Fruit fly (Drosophila melanogaster) whole organism, wandering third instar larva: ENCODE measurements around the gene Or33c.
A peak's percentile ranks its signal among the peaks of the same experiment; 100 is the strongest.

Experiments
- Abd-B ChIP-seq: fragments of >200 bp; optimal IDR thresholded peaks from 2 replicates; lab custom pipeline; 2017; ENCODE audit warnings: missing biosample characterization, missing genetic modification characterization
- CG32264 ChIP-seq: fragments of 200-800 bp; sonication (Bioruptor generic); optimal IDR thresholded peaks from 2 replicates; lab custom pipeline; 2016; ENCODE audit warnings: missing biosample characterization, missing genetic modification characterization
- CG9705 ChIP-seq: fragments of 200-800 bp; sonication (Bioruptor generic); optimal IDR thresholded peaks from 2 replicates; lab custom pipeline; 2018; ENCODE audit warnings: missing biosample characterization, mild to moderate bottlenecking, missing genetic modification characterization
- CrebA ChIP-seq: fragments of 200-800 bp; sonication (Bioruptor generic); optimal IDR thresholded peaks from 2 replicates; lab custom pipeline; 2016; ENCODE audit warnings: missing biosample characterization, mild to moderate bottlenecking, missing genetic modification characterization, borderline replicate concordance
- Dfd ChIP-seq: fragments of >200 bp; optimal IDR thresholded peaks from 2 replicates; lab custom pipeline; 2017; ENCODE audit warnings: missing biosample characterization, missing genetic modification characterization
- Dif ChIP-seq: fragments of 200-275, 200-300 bp; sonication (Bioruptor generic); optimal IDR thresholded peaks from 2 replicates; lab custom pipeline; 2018; ENCODE audit warnings: missing biosample characterization, missing genetic modification characterization; ENCODE audit not compliant: partially characterized antibody
- GATAd ChIP-seq: sonication (Bioruptor generic); optimal IDR thresholded peaks from 2 replicates; lab custom pipeline; 2016; ENCODE audit warnings: missing biosample characterization, missing genetic modification characterization
- HLH106 ChIP-seq: fragments of 200-800 bp; optimal IDR thresholded peaks from 3 replicates; lab custom pipeline; 2019; ENCODE audit warnings: missing biosample characterization, mild to moderate bottlenecking, missing genetic modification characterization, moderate library complexity
- Hnf4 ChIP-seq: fragments of 200-800 bp; sonication (Bioruptor generic); optimal IDR thresholded peaks from 2 replicates; lab custom pipeline; 2016; ENCODE audit warnings: missing biosample characterization, mild to moderate bottlenecking, missing genetic modification characterization
- Hr78 ChIP-seq: fragments of >200 bp; optimal IDR thresholded peaks from 2 replicates; lab custom pipeline; 2017; ENCODE audit warnings: missing biosample characterization, missing genetic modification characterization
- Hr83 ChIP-seq: fragments of 200-300 bp; sonication (Bioruptor generic); optimal IDR thresholded peaks from 2 replicates; lab custom pipeline; 2016; ENCODE audit warnings: missing biosample characterization, mild to moderate bottlenecking, missing genetic modification characterization, moderate library complexity; ENCODE audit not compliant: poor library complexity, severe bottlenecking
- Jra ChIP-seq: sonication (Bioruptor generic); optimal IDR thresholded peaks from 2 replicates; lab custom pipeline; 2016; ENCODE audit warnings: missing biosample characterization, missing genetic modification characterization
- Mio ChIP-seq: sonication (Bioruptor generic); optimal IDR thresholded peaks from 2 replicates; lab custom pipeline; 2016; ENCODE audit warnings: missing biosample characterization, missing genetic modification characterization
- Myc ChIP-seq: fragments of >200 bp; optimal IDR thresholded peaks from 2 replicates; lab custom pipeline; 2017
- N ChIP-seq: fragments of >200 bp; optimal IDR thresholded peaks from 2 replicates; lab custom pipeline; 2018; ENCODE audit warnings: missing biosample characterization, missing external identifiers, missing genetic modification characterization
- OdsH ChIP-seq: fragments of 200-800 bp; sonication (Bioruptor generic); optimal IDR thresholded peaks from 2 replicates; lab custom pipeline; 2016; ENCODE audit warnings: missing biosample characterization, mild to moderate bottlenecking, missing genetic modification characterization
- Rel ChIP-seq, 2 experiments: fragments of 200-800 bp; sonication (Bioruptor generic) in 1 of 2; optimal IDR thresholded peaks; 2 replicates in 1 of 2; 3 replicates in 1 of 2; lab custom pipeline; 2016 to 2019; ENCODE audit warnings: mild to moderate bottlenecking in 2 of 2, missing biosample characterization in 2 of 2, missing genetic modification characterization in 2 of 2, moderate library complexity in 1 of 2
- Sp1 ChIP-seq: fragments of 200-800 bp; sonication (Bioruptor generic); optimal IDR thresholded peaks from 3 replicates; lab custom pipeline; 2019; ENCODE audit warnings: missing biosample characterization, mild to moderate bottlenecking, missing genetic modification characterization, moderate library complexity
- Vsx2 ChIP-seq: fragments of 200-300, 225-300 bp; sonication (Bioruptor generic); optimal IDR thresholded peaks from 2 replicates; lab custom pipeline; 2018; ENCODE audit warnings: missing biosample characterization, missing genetic modification characterization; ENCODE audit not compliant: partially characterized antibody
- br ChIP-seq: fragments of 200-800 bp; sonication (Bioruptor generic); optimal IDR thresholded peaks from 2 replicates; lab custom pipeline; 2016; ENCODE audit warnings: missing biosample characterization, missing genetic modification characterization
- brk ChIP-seq: fragments of 200-800 bp; sonication (Bioruptor generic); optimal IDR thresholded peaks from 2 replicates; lab custom pipeline; 2016; ENCODE audit warnings: missing biosample characterization, mild to moderate bottlenecking, missing genetic modification characterization
- dl ChIP-seq, 2 experiments: fragments of 175-275, 200-275 bp in 1 of 2; fragments of 200-275 bp in 1 of 2; sonication (Bioruptor generic); optimal IDR thresholded peaks; lab custom pipeline; 2018; ENCODE audit warnings: mild to moderate bottlenecking in 2 of 2, missing biosample characterization in 2 of 2, missing genetic modification characterization in 2 of 2, moderate library complexity in 2 of 2; ENCODE audit not compliant: partially characterized antibody in 2 of 2, insufficient read depth in 1 of 2
- dmrt93B ChIP-seq: fragments of 200-800 bp; sonication (Bioruptor generic); optimal IDR thresholded peaks from 2 replicates; lab custom pipeline; 2018; ENCODE audit warnings: missing biosample characterization, mild to moderate bottlenecking, missing genetic modification characterization
- dsf ChIP-seq: sonication (Bioruptor generic); optimal IDR thresholded peaks from 2 replicates; lab custom pipeline; 2016; ENCODE audit warnings: missing biosample characterization, missing genetic modification characterization, borderline replicate concordance
- ey ChIP-seq: fragments of 200-800 bp; sonication (Bioruptor generic); optimal IDR thresholded peaks from 2 replicates; lab custom pipeline; 2016; ENCODE audit warnings: missing biosample characterization, missing genetic modification characterization
- foxo ChIP-seq, 2 experiments: fragments of 200-800 bp; sonication (Bioruptor generic); optimal IDR thresholded peaks; 2 replicates in 1 of 2; 3 replicates in 1 of 2; lab custom pipeline; 2016 to 2017; ENCODE audit warnings: missing biosample characterization in 2 of 2, missing genetic modification characterization in 2 of 2
- fru ChIP-seq: fragments of 200-800 bp; sonication (Bioruptor generic); optimal IDR thresholded peaks from 3 replicates; lab custom pipeline; 2016; ENCODE audit warnings: missing biosample characterization, mild to moderate bottlenecking, missing genetic modification characterization
- h ChIP-seq: fragments of 200-800 bp; sonication (Bioruptor generic); optimal IDR thresholded peaks from 3 replicates; lab custom pipeline; 2016; ENCODE audit warnings: missing biosample characterization, mild to moderate bottlenecking, missing genetic modification characterization
- jim ChIP-seq: fragments of 175-275, 200-325 bp; sonication (Bioruptor generic); optimal IDR thresholded peaks from 2 replicates; lab custom pipeline; 2016; ENCODE audit warnings: missing biosample characterization, mild to moderate bottlenecking, missing genetic modification characterization
- lola ChIP-seq: fragments of >200 bp; optimal IDR thresholded peaks from 2 replicates; lab custom pipeline; 2017; ENCODE audit warnings: missing biosample characterization, missing genetic modification characterization
- pan ChIP-seq: fragments of >200 bp; optimal IDR thresholded peaks from 2 replicates; lab custom pipeline; 2017
- psq ChIP-seq: fragments of 200-800 bp; sonication (Bioruptor generic); optimal IDR thresholded peaks from 3 replicates; lab custom pipeline; 2017; ENCODE audit warnings: missing biosample characterization, mild to moderate bottlenecking, missing genetic modification characterization, moderate library complexity
- rgr ChIP-seq: fragments of 200-800 bp; sonication (Bioruptor generic); optimal IDR thresholded peaks from 3 replicates; lab custom pipeline; 2016; ENCODE audit warnings: missing biosample characterization, mild to moderate bottlenecking, missing genetic modification characterization
- sage ChIP-seq: fragments of 200-800 bp; sonication (Bioruptor generic); optimal IDR thresholded peaks from 2 replicates; lab custom pipeline; 2016; ENCODE audit warnings: missing biosample characterization, mild to moderate bottlenecking, missing genetic modification characterization
- sv ChIP-seq: fragments of 200-800 bp; sonication (Bioruptor generic); optimal IDR thresholded peaks from 3 replicates; lab custom pipeline; 2016; ENCODE audit warnings: missing biosample characterization, missing genetic modification characterization
- tai ChIP-seq: sonication (Bioruptor generic); optimal IDR thresholded peaks from 2 replicates; lab custom pipeline; 2016; ENCODE audit warnings: missing biosample characterization, missing genetic modification characterization
- usp ChIP-seq: fragments of >200 bp; optimal IDR thresholded peaks from 2 replicates; lab custom pipeline; 2017; ENCODE audit warnings: missing biosample characterization, missing genetic modification characterization
- woc ChIP-seq: sonication (Bioruptor generic); optimal IDR thresholded peaks from 2 replicates; lab custom pipeline; 2016; ENCODE audit warnings: missing biosample characterization, mild to moderate bottlenecking, missing genetic modification characterization

The Or33c gene

DNA sequence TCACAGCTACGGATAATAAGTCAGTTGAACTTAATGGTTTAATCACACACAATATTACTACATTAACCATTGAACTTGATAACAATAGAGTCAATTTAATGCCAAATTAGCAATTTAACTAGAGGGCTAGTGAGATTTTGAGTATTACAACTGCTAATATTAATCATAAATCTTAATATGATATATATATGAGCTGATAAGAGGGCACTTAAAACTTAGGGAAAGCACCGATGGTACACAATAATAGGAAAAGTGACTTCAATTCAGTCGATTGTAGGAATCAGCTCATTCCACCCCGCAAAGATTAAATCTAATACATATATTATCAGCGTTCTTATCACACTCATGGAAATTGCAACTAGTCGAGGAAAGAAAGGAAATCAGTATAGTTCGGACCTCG, 43.4 kb downstream of the Or33c start, which contains the start of gene CG16965:
CG16965 (plus strand) TSS at position 382 of the 400 bp plus-strand sequence.
- TF ChIP-seq Abd-B (GFP tag; lab: Kevin White, UChicago): no peak
- TF ChIP-seq Sp1: no peak
- no peak for TF ChIP-seq pan (lab: Kevin White, UChicago)
- no peak for TF ChIP-seq HLH106 (tag; lab: Kevin White, UChicago)

DNA sequence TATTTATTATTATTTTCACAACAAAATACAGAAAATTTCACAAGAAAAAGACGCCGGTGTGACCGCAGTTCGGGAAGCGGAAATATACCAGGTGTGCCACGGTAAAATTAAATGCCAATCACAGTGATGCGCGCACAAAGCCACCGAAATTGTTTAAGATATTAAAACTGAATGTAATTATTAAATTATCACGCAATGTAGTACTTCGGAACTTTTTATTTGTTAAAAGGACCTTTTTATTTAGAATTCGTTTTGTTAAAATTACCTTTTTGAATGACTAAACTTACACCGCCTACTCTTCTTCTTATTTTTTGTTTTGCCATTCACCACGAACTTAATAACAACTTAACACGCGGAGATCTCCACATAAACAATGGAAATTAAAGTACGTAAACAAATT, 50.2 kb downstream of the Or33c start, which contains the start of the genes CG6686 and CG34163:
CG6686 (minus strand) TSS at position 95 of the 400 bp plus-strand sequence.
CG34163 (plus strand) TSS at position 326 of the 400 bp plus-strand sequence.
- no peak for TF ChIP-seq CG9705
- TF ChIP-seq Myc (lab: Kevin White, UChicago): peak; percentile 77
- TF ChIP-seq Mio: no peak
- no peak for TF ChIP-seq Dif (GFP tag; lab: Kevin White, UChicago)
- no peak for TF ChIP-seq fru (GFP tag; lab: Kevin White, UChicago)
- no peak for TF ChIP-seq br (GFP tag; lab: Kevin White, UChicago)
- TF ChIP-seq Abd-B (GFP tag; lab: Kevin White, UChicago): no peak
- peak; percentile 47 for TF ChIP-seq HLH106 (tag; lab: Kevin White, UChicago)
- no peak for TF ChIP-seq dsf (GFP tag; lab: Kevin White, UChicago)
- no peak for TF ChIP-seq dl (GFP tag; optimal IDR thresholded peaks at IDR 0.05; lab: Kevin White, UChicago; ENCODE audit: insufficient read depth in 1 of 2, partially characterized antibody in 2 of 2)
- no peak for TF ChIP-seq usp (GFP tag; lab: Kevin White, UChicago)
- no peak for TF ChIP-seq Vsx2 (GFP tag; lab: Kevin White, UChicago)
- peak; percentile 50 for TF ChIP-seq OdsH (GFP tag; lab: Kevin White, UChicago)
- no peak for TF ChIP-seq CrebA (GFP tag; lab: Kevin White, UChicago)
- no peak for TF ChIP-seq sage
- TF ChIP-seq Sp1: no peak
- no peak for TF ChIP-seq jim
- TF ChIP-seq Jra (GFP tag; lab: Kevin White, UChicago): no peak
- no peak for TF ChIP-seq Hnf4 (GFP tag; lab: Kevin White, UChicago)
- no peak for TF ChIP-seq lola (GFP tag; lab: Kevin White, UChicago)
- peak; percentile 19 for TF ChIP-seq GATAd (GFP tag; lab: Kevin White, UChicago)
- TF ChIP-seq Dfd (GFP tag; lab: Kevin White, UChicago): no peak
- no peak for TF ChIP-seq rgr
- TF ChIP-seq woc (GFP tag; lab: Kevin White, UChicago): no peak
- TF ChIP-seq Rel (GFP tag; optimal IDR thresholded peaks at IDR 0.05; lab: Kevin White, UChicago): no peak
- peak; percentile 15 for TF ChIP-seq Rel (tag; optimal IDR thresholded peaks at IDR 0.05; lab: Kevin White, UChicago)
- no peak for TF ChIP-seq CG32264 (GFP tag; lab: Kevin White, UChicago)
- TF ChIP-seq psq: peak; percentile 45
- no peak for TF ChIP-seq dmrt93B (GFP tag; lab: Kevin White, UChicago)
- no peak for TF ChIP-seq Hr78 (GFP tag; lab: Kevin White, UChicago)
- TF ChIP-seq foxo (GFP tag; optimal IDR thresholded peaks at IDR 0.05; lab: Kevin White, UChicago): no peak
- TF ChIP-seq ey (GFP tag; lab: Kevin White, UChicago): peak; percentile 59
- no peak for TF ChIP-seq Hr83 (GFP tag; lab: Kevin White, UChicago)
- no peak for TF ChIP-seq brk (GFP tag; lab: Kevin White, UChicago)
- no peak for TF ChIP-seq N (GFP tag; lab: Kevin White, UChicago)
- no peak for TF ChIP-seq pan (lab: Kevin White, UChicago)
- no peak for TF ChIP-seq tai (GFP tag; lab: Kevin White, UChicago)
- no peak for TF ChIP-seq h (GFP tag; lab: Kevin White, UChicago)
- no peak for TF ChIP-seq sv
